Fruit fly (Drosophila melanogaster) whole organism, embryonic: ENCODE data around the gene CG14440.

Experiments used
- Atf-2 ChIP-seq: fragments of 200-800 bp; sonication (Bioruptor generic); optimal IDR thresholded peaks from 2 replicates; lab custom pipeline; 2016; ENCODE audit warnings: missing biosample characterization, missing genetic modification characterization
- Bteb2 ChIP-seq: fragments of 200-800 bp; sonication (Bioruptor generic); optimal IDR thresholded peaks from 2 replicates; lab custom pipeline; 2016; ENCODE audit warnings: missing biosample characterization, missing genetic modification characterization
- CG10431 ChIP-seq: fragments of 200-800 bp; sonication (Bioruptor generic); optimal IDR thresholded peaks from 3 replicates; lab custom pipeline; 2018; ENCODE audit warnings: missing biosample characterization, mild to moderate bottlenecking, missing genetic modification characterization
- CG13287 ChIP-seq: fragments of 200-800 bp; sonication (Bioruptor generic); IDR thresholded peaks from 2 replicates; pipeline ENCODE4 v1.3.6; 2022; ENCODE audit warnings: missing biosample characterization, missing genetic modification characterization; ENCODE audit not compliant: partially characterized antibody
- CG13424 ChIP-seq: fragments of 200-800 bp; sonication (Bioruptor generic); optimal IDR thresholded peaks from 2 replicates; lab custom pipeline; 2019; ENCODE audit warnings: missing biosample characterization, mild to moderate bottlenecking, missing genetic modification characterization, moderate library complexity
- CG13624 ChIP-seq: fragments of 200-800 bp; sonication (Bioruptor generic); optimal IDR thresholded peaks from 2 replicates; lab custom pipeline; 2016; ENCODE audit warnings: missing biosample characterization, missing genetic modification characterization
- CG15269 ChIP-seq: fragments of 200-800 bp; sonication (Bioruptor generic); optimal IDR thresholded peaks from 2 replicates; lab custom pipeline; 2018; ENCODE audit warnings: missing biosample characterization, mild to moderate bottlenecking, missing genetic modification characterization, moderate library complexity
- CG1529 ChIP-seq: fragments of 200-800 bp; sonication (Bioruptor generic); optimal IDR thresholded peaks from 3 replicates; lab custom pipeline; 2018; ENCODE audit warnings: missing biosample characterization, missing genetic modification characterization
- CG16863 ChIP-seq: fragments of 200-800 bp; sonication (Bioruptor generic); optimal IDR thresholded peaks from 3 replicates; lab custom pipeline; 2016; ENCODE audit warnings: missing biosample characterization, missing genetic modification characterization
- CG17186 ChIP-seq: fragments of 200-800 bp; sonication (Bioruptor generic); optimal IDR thresholded peaks from 3 replicates; lab custom pipeline; 2017; ENCODE audit warnings: missing biosample characterization, missing genetic modification reagents, missing genetic modification characterization
- CG17802 ChIP-seq: fragments of 200-800 bp; sonication (Bioruptor generic); optimal IDR thresholded peaks from 2 replicates; lab custom pipeline; 2018; ENCODE audit warnings: missing biosample characterization, mild to moderate bottlenecking, missing genetic modification characterization, moderate library complexity
- CG18599 ChIP-seq: fragments of 200-800 bp; sonication (Bioruptor generic); optimal IDR thresholded peaks from 3 replicates; lab custom pipeline; 2017; ENCODE audit warnings: missing biosample characterization, missing genetic modification characterization, mild to moderate bottlenecking, moderate library complexity, missing genetic modification reagents
- CG2199 ChIP-seq: fragments of 200-800 bp; sonication (Bioruptor generic); IDR thresholded peaks from 3 replicates; pipeline ENCODE4 v1.3.6; 2022; ENCODE audit warnings: missing biosample characterization, missing genetic modification characterization
- CG31441 ChIP-seq: fragments of 200-800 bp; sonication (Bioruptor generic); IDR thresholded peaks from 2 replicates; pipeline ENCODE4 v1.3.6; 2022; ENCODE audit warnings: missing biosample characterization, missing genetic modification characterization
- CG43689 ChIP-seq: fragments of 200-800 bp; sonication (Bioruptor generic); IDR thresholded peaks from 2 replicates; pipeline ENCODE4 v1.3.6; 2022; ENCODE audit warnings: missing biosample characterization, missing genetic modification characterization
- CG4404 ChIP-seq: fragments of 200-800 bp; sonication (Bioruptor generic); IDR thresholded peaks from 2 replicates; pipeline ENCODE4 v1.3.6; 2022; ENCODE audit warnings: missing biosample characterization, missing genetic modification characterization
- CG6254 ChIP-seq: fragments of 200-800 bp; sonication (Bioruptor generic); optimal IDR thresholded peaks from 3 replicates; lab custom pipeline; 2017; ENCODE audit warnings: mild to moderate bottlenecking, missing biosample characterization, missing genetic modification reagents, missing genetic modification characterization
- CG6765 ChIP-seq: fragments of 200-800 bp; sonication (Bioruptor generic); optimal IDR thresholded peaks from 3 replicates; lab custom pipeline; 2017; ENCODE audit warnings: missing biosample characterization, mild to moderate bottlenecking, missing genetic modification characterization
- CG8359 ChIP-seq: fragments of 200-800 bp; sonication (Bioruptor generic); optimal IDR thresholded peaks from 2 replicates; lab custom pipeline; 2017; ENCODE audit warnings: missing biosample characterization, mild to moderate bottlenecking, missing genetic modification characterization, borderline replicate concordance
- Dbx ChIP-seq: fragments of 200-800 bp; sonication (Bioruptor generic); IDR thresholded peaks from 3 replicates; pipeline ENCODE4 v1.3.6; 2022; ENCODE audit warnings: missing biosample characterization, missing genetic modification characterization
- Eip74EF ChIP-seq, 2 experiments: fragments of 200-800 bp in 1 of 2; fragments of >200 bp in 1 of 2; sonication (Bioruptor generic) in 1 of 2; optimal IDR thresholded peaks; 2 replicates each; lab custom pipeline; 2017 to 2019; ENCODE audit warnings: missing biosample characterization in 2 of 2, missing genetic modification characterization in 2 of 2, mild to moderate bottlenecking in 1 of 2, moderate library complexity in 1 of 2
- Fer2 ChIP-seq: fragments of 200-800 bp; sonication (Bioruptor generic); optimal IDR thresholded peaks from 2 replicates; lab custom pipeline; 2018; ENCODE audit warnings: missing biosample characterization, mild to moderate bottlenecking, missing genetic modification characterization, moderate library complexity
- HmgZ ChIP-seq: fragments of 200-800 bp; sonication (Bioruptor generic); optimal IDR thresholded peaks from 2 replicates; lab custom pipeline; 2018; ENCODE audit warnings: missing biosample characterization, mild to moderate bottlenecking, missing genetic modification characterization
- Hr51 ChIP-seq, 2 experiments: fragments of 200-800 bp; sonication (Bioruptor generic); optimal IDR thresholded peaks; 2 replicates in 1 of 2; 3 replicates in 1 of 2; lab custom pipeline; 2016 to 2018; ENCODE audit warnings: missing biosample characterization in 2 of 2, missing genetic modification characterization in 2 of 2, mild to moderate bottlenecking in 1 of 2, moderate library complexity in 1 of 2
- Hr78 ChIP-seq, 2 experiments: fragments of 200-800 bp in 1 of 2; fragments of >200 bp in 1 of 2; sonication (Bioruptor generic) in 1 of 2; optimal IDR thresholded peaks; 2 replicates each; lab custom pipeline; 2017 to 2019; ENCODE audit warnings: missing biosample characterization in 2 of 2, missing genetic modification characterization in 2 of 2, mild to moderate bottlenecking in 1 of 2, moderate library complexity in 1 of 2
- Lhr ChIP-seq: fragments of 200-800 bp; sonication (Bioruptor generic); optimal IDR thresholded peaks from 3 replicates; lab custom pipeline; 2017; ENCODE audit warnings: mild to moderate bottlenecking, missing biosample characterization, missing genetic modification reagents, missing genetic modification characterization
- Lpt ChIP-seq: fragments of >200 bp; optimal IDR thresholded peaks from 2 replicates; lab custom pipeline; 2018; ENCODE audit warnings: missing biosample characterization, missing genetic modification characterization
- MESR4 ChIP-seq: fragments of 200-800 bp; sonication (Bioruptor generic); optimal IDR thresholded peaks from 2 replicates; lab custom pipeline; 2018; ENCODE audit warnings: missing biosample characterization, mild to moderate bottlenecking, missing genetic modification characterization, moderate library complexity
- Myb ChIP-seq: fragments of 200-800 bp; sonication (Bioruptor generic); optimal IDR thresholded peaks from 2 replicates; lab custom pipeline; 2016; ENCODE audit warnings: missing biosample characterization, missing genetic modification characterization
- NC2β ChIP-seq: fragments of 200-800 bp; sonication (Bioruptor generic); optimal IDR thresholded peaks from 2 replicates; lab custom pipeline; 2016; ENCODE audit warnings: missing biosample characterization, missing genetic modification characterization
- Sin3A ChIP-seq: fragments of >200 bp; optimal IDR thresholded peaks from 2 replicates; lab custom pipeline; 2018
- Spps ChIP-seq: fragments of 200-800 bp; sonication (Bioruptor generic); optimal IDR thresholded peaks from 2 replicates; lab custom pipeline; 2018; ENCODE audit warnings: missing biosample characterization, mild to moderate bottlenecking, missing genetic modification characterization
- bowl ChIP-seq: fragments of 200-800 bp; sonication (Bioruptor generic); IDR thresholded peaks from 2 replicates; pipeline ENCODE4 v1.3.6; 2022; ENCODE audit warnings: missing biosample characterization, missing genetic modification characterization
- dysf ChIP-seq: fragments of 200-800 bp; sonication (Bioruptor generic); IDR thresholded peaks from 3 replicates; pipeline ENCODE4 v1.3.6; 2022; ENCODE audit warnings: missing biosample characterization, missing genetic modification characterization
- emc ChIP-seq: fragments of 200-800 bp; sonication (Bioruptor generic); optimal IDR thresholded peaks from 2 replicates; lab custom pipeline; 2016; ENCODE audit warnings: missing biosample characterization, missing genetic modification characterization
- eyg ChIP-seq: fragments of 200-800 bp; sonication (Bioruptor generic); optimal IDR thresholded peaks from 3 replicates; lab custom pipeline; 2016; ENCODE audit warnings: missing biosample characterization, missing genetic modification characterization
- gcm ChIP-seq: fragments of 200-800 bp; sonication (Bioruptor generic); optimal IDR thresholded peaks from 2 replicates; lab custom pipeline; 2019; ENCODE audit warnings: missing biosample characterization, mild to moderate bottlenecking, missing genetic modification characterization, moderate library complexity
- gem ChIP-seq: fragments of 200-800 bp; sonication (Bioruptor generic); optimal IDR thresholded peaks from 2 replicates; lab custom pipeline; 2019; ENCODE audit warnings: missing biosample characterization, mild to moderate bottlenecking, missing genetic modification characterization, moderate library complexity
- gt ChIP-seq: fragments of 200-800 bp; sonication (Bioruptor generic); IDR thresholded peaks from 2 replicates; pipeline ENCODE4 v1.3.6; 2022; ENCODE audit warnings: missing biosample characterization, missing genetic modification characterization
- h ChIP-seq: fragments of >200 bp; optimal IDR thresholded peaks from 2 replicates; lab custom pipeline; 2017
- hbn ChIP-seq: fragments of 200-800 bp; sonication (Bioruptor generic); IDR thresholded peaks from 2 replicates; pipeline ENCODE4 v1.3.6; 2022; ENCODE audit warnings: missing biosample characterization, missing genetic modification characterization; ENCODE audit not compliant: partially characterized antibody
- kah ChIP-seq: fragments of 200-800 bp; sonication (Bioruptor generic); optimal IDR thresholded peaks from 2 replicates; lab custom pipeline; 2018; ENCODE audit warnings: missing biosample characterization, mild to moderate bottlenecking, missing genetic modification characterization
- mld ChIP-seq: fragments of 200-800 bp; sonication (Bioruptor generic); IDR thresholded peaks from 3 replicates; pipeline ENCODE4 v1.3.6; 2022; ENCODE audit warnings: missing biosample characterization, missing genetic modification characterization; ENCODE audit not compliant: partially characterized antibody
- ro ChIP-seq: fragments of 200-800 bp; sonication (Bioruptor generic); IDR thresholded peaks from 2 replicates; pipeline ENCODE4 v1.3.6; 2022; ENCODE audit warnings: missing biosample characterization, missing genetic modification characterization
- row ChIP-seq: fragments of 200-800 bp; sonication (Bioruptor generic); IDR thresholded peaks from 3 replicates; pipeline ENCODE4 v1.3.6; 2022; ENCODE audit warnings: missing biosample characterization, missing genetic modification characterization
- seq ChIP-seq: fragments of 200-800 bp; sonication (Bioruptor generic); IDR thresholded peaks from 2 replicates; pipeline ENCODE4 v1.3.6; 2022; ENCODE audit warnings: missing biosample characterization, missing genetic modification characterization
- sob ChIP-seq: fragments of 200-800 bp; sonication (Bioruptor generic); IDR thresholded peaks from 2 replicates; pipeline ENCODE4 v1.3.6; 2022; ENCODE audit warnings: missing biosample characterization, missing genetic modification characterization
- usp ChIP-seq: fragments of >200 bp; optimal IDR thresholded peaks from 2 replicates; lab custom pipeline; 2017; ENCODE audit warnings: missing biosample characterization, missing genetic modification characterization
- z ChIP-seq: fragments of 200-800 bp; sonication (Bioruptor generic); IDR thresholded peaks from 3 replicates; pipeline ENCODE4 v1.3.6; 2022; ENCODE audit warnings: missing biosample characterization, missing genetic modification characterization

The CG14440 gene

dm6 chrX:6656626-6657558, 41.5 kb downstream of the CG14440 start (continued):
- TF ChIP-seq Hr78 (GFP tag; optimal IDR thresholded peaks at IDR 0.05; lab: Kevin White, UChicago) (no peak), dysf (GFP tag; lab: Robert Waterston, UW) (peak; percentile 53; the same call in 1 of the 3 replicates), Eip74EF (GFP tag; optimal IDR thresholded peaks at IDR 0.05; lab: Kevin White, UChicago) (peak in 1 of 2 experiments; percentile 63), CG16863 (no peak), eyg (GFP tag; lab: Kevin White, UChicago) (no peak), CG13424 (tag; lab: Kevin White, UChicago) (peak; percentile 63), CG15269 (peak; percentile 47), CG13624 (no peak), Hr51 (GFP tag; optimal IDR thresholded peaks at IDR 0.05; lab: Kevin White, UChicago) (peak in 1 of 2 experiments; percentile 62), gem (peak; percentile 66), Spps (tag; lab: Kevin White, UChicago) (no peak), CG6765 (GFP tag; lab: Kevin White, UChicago) (peak; percentile 63), CG2199 (GFP tag; lab: Robert Waterston, UW) (no peak), CG13287 (GFP tag; lab: Robert Waterston, UW) (peak; percentile 48), Myb (GFP tag; lab: Kevin White, UChicago) (no peak), HmgZ (tag; lab: Kevin White, UChicago) (peak; percentile 55), CG18599 (peak; percentile 78), CG10431 (GFP tag; lab: Kevin White, UChicago) (peak; percentile 21), MESR4 (GFP tag; lab: Kevin White, UChicago) (no peak), CG17186 (GFP tag; lab: Kevin White, UChicago) (no peak), z (no peak), Dbx (GFP tag; lab: Robert Waterston, UW) (peak; percentile 14; the same call in 1 of the 3 replicates), bowl (GFP tag; lab: Robert Waterston, UW) (no peak), Atf-2 (GFP tag; lab: Kevin White, UChicago) (no peak), hbn (GFP tag; lab: Robert Waterston, UW) (no peak), Lhr (GFP tag; lab: Kevin White, UChicago) (no peak), CG31441 (GFP tag; lab: Robert Waterston, UW) (peak; percentile 57; the same call in 1 of the 2 replicates), ro (GFP tag; lab: Robert Waterston, UW) (no peak), CG4404 (GFP tag; lab: Robert Waterston, UW) (0 out of 2 replicates have a peak, but pooled peaks have one; percentile 6), Bteb2 (GFP tag; lab: Kevin White, UChicago) (no peak), mld (GFP tag; lab: Robert Waterston, UW) (no peak), CG6254 (GFP tag; lab: Kevin White, UChicago) (peak; percentile 25), row (peak; percentile 96), seq (GFP tag; lab: Robert Waterston, UW) (no peak), NC2β (GFP tag; lab: Kevin White, UChicago) (no peak), Sin3A (lab: Kevin White, UChicago) (no peak), h (lab: Kevin White, UChicago) (no peak), usp (GFP tag; lab: Kevin White, UChicago) (no peak), CG17802 (tag; lab: Kevin White, UChicago) (no peak), CG43689 (GFP tag; lab: Robert Waterston, UW) (no peak), emc (GFP tag; lab: Kevin White, UChicago) (no peak), Fer2 (tag; lab: Kevin White, UChicago) (no peak), Lpt (GFP tag; lab: Kevin White, UChicago) (no peak), kah (no peak), gcm (peak; percentile 31), CG1529 (GFP tag; lab: Kevin White, UChicago) (no peak), sob (no peak; the same call in 1 of the 2 replicates), gt (GFP tag; lab: Robert Waterston, UW) (no peak), CG8359 (GFP tag; lab: Kevin White, UChicago) (no peak)
